Worm (Caenorhabditis elegans) whole organism, young adult: ENCODE data around the gene flp-16.
A peak's percentile ranks its signal among the peaks of the same experiment; 100 is the strongest.

Source experiments
- B0035.1 ChIP-seq: sonication (generic microtip); optimal IDR thresholded peaks from 2 replicates; lab custom pipeline; 2016; ENCODE audit warnings: missing genetic modification characterization, mild to moderate bottlenecking, missing compliant biosample characterization, missing genotype, missing genetic modification reagents
- B0336.3 ChIP-seq: fragments of 200-800 bp; sonication (Bioruptor generic); IDR thresholded peaks from 2 replicates; pipeline ENCODE4 v1.3.6; 2022; ENCODE audit warnings: missing genetic modification characterization, missing compliant biosample characterization
- F10E7.11 ChIP-seq: sonication (generic microtip); optimal IDR thresholded peaks from 2 replicates; lab custom pipeline; 2017; ENCODE audit warnings: mild to moderate bottlenecking, missing genetic modification characterization, moderate library complexity, missing compliant biosample characterization
- F23B12.7 ChIP-seq: sonication (generic microtip); optimal IDR thresholded peaks from 2 replicates; lab custom pipeline; 2017; ENCODE audit warnings: missing genetic modification characterization, mild to moderate bottlenecking, missing compliant biosample characterization, antibody characterized with exemption, moderate library complexity; ENCODE audit not compliant: insufficient read depth
- F33H1.4 ChIP-seq: fragments of 200-800 bp; sonication (Bioruptor generic); IDR thresholded peaks from 2 replicates; pipeline ENCODE4 v1.3.6; 2022; ENCODE audit warnings: missing genetic modification reagents, missing genetic modification characterization, missing compliant biosample characterization
- F52B5.7 ChIP-seq: sonication (generic microtip); optimal IDR thresholded peaks from 2 replicates; lab custom pipeline; 2016; ENCODE audit warnings: mild to moderate bottlenecking, missing genetic modification characterization, missing compliant biosample characterization
- F57C9.4 ChIP-seq: sonication (generic microtip); optimal IDR thresholded peaks from 2 replicates; lab custom pipeline; 2017; ENCODE audit warnings: mild to moderate bottlenecking, missing genetic modification characterization, missing compliant biosample characterization
- T07F8.4 ChIP-seq: sonication (generic microtip); optimal IDR thresholded peaks from 2 replicates; lab custom pipeline; 2016; ENCODE audit warnings: mild to moderate bottlenecking, missing genetic modification characterization, moderate library complexity, missing compliant biosample characterization
- Y56A3A.18 ChIP-seq: fragments of 200-800 bp; sonication (Bioruptor generic); IDR thresholded peaks from 2 replicates; pipeline ENCODE4 v1.3.6; 2022; ENCODE audit warnings: missing genetic modification reagents, missing genetic modification characterization, missing compliant biosample characterization
- Y67H2A.10 ChIP-seq: fragments of 200-800 bp; sonication (Bioruptor generic); conservative IDR thresholded peaks from 2 replicates; pipeline ENCODE4 v1.3.6; 2022; ENCODE audit warnings: missing genetic modification reagents, missing genetic modification characterization, missing compliant biosample characterization
- aptf-2 ChIP-seq: fragments of 200-800 bp; sonication (Bioruptor generic); conservative IDR thresholded peaks from 2 replicates; pipeline ENCODE4 v1.3.6; 2022; ENCODE audit warnings: missing genetic modification reagents, missing genetic modification characterization, missing compliant biosample characterization
- bed-1 ChIP-seq: fragments of 200-800 bp; sonication (Bioruptor generic); IDR thresholded peaks from 2 replicates; pipeline ENCODE4 v1.3.6; 2022; ENCODE audit warnings: missing genetic modification reagents, missing genetic modification characterization, missing compliant biosample characterization
- cebp-2 ChIP-seq: fragments of 200-800 bp; sonication (Bioruptor generic); IDR thresholded peaks from 2 replicates; pipeline ENCODE4 v1.3.6; 2022; ENCODE audit warnings: missing genetic modification characterization, missing compliant biosample characterization
- ceh-27 ChIP-seq: fragments of 200-800 bp; sonication (Bioruptor generic); optimal IDR thresholded peaks from 2 replicates; lab custom pipeline; 2018; ENCODE audit warnings: mild to moderate bottlenecking, missing genetic modification characterization, moderate library complexity, missing compliant biosample characterization
- ceh-58 ChIP-seq: fragments of 200-800 bp; sonication (Bioruptor generic); IDR thresholded peaks from 2 replicates; pipeline ENCODE4 v1.3.6; 2022; ENCODE audit warnings: missing genetic modification characterization, missing compliant biosample characterization
- ceh-91 ChIP-seq: fragments of 200-800 bp; sonication (Bioruptor generic); IDR thresholded peaks from 2 replicates; pipeline ENCODE4 v1.3.6; 2022; ENCODE audit warnings: missing genetic modification reagents, missing genetic modification characterization, missing compliant biosample characterization
- chd-7 ChIP-seq: sonication (generic microtip); optimal IDR thresholded peaks from 2 replicates; lab custom pipeline; 2016; ENCODE audit warnings: mild to moderate bottlenecking, missing genetic modification characterization, moderate library complexity, missing compliant biosample characterization
- efl-1 ChIP-seq: fragments of 150-350 bp; optimal IDR thresholded peaks from 2 replicates; lab custom pipeline; 2014; ENCODE audit warnings: missing biosample characterization, missing genetic modification reagents, missing genetic modification characterization
- egl-18 ChIP-seq: fragments of 200-800 bp; sonication (Bioruptor generic); IDR thresholded peaks from 2 replicates; pipeline ENCODE4 v1.3.6; 2022; ENCODE audit warnings: missing genetic modification reagents, missing genetic modification characterization, missing compliant biosample characterization
- egl-44 ChIP-seq: fragments of 200-800 bp; sonication (Bioruptor generic); IDR thresholded peaks from 2 replicates; pipeline ENCODE4 v1.3.6; 2022; ENCODE audit warnings: missing genetic modification reagents, missing genetic modification characterization, missing compliant biosample characterization
- fkh-3 ChIP-seq: sonication (generic microtip); optimal IDR thresholded peaks from 2 replicates; lab custom pipeline; 2016; ENCODE audit warnings: mild to moderate bottlenecking, missing genetic modification characterization, missing compliant biosample characterization
- hlh-12 ChIP-seq: sonication (generic microtip); optimal IDR thresholded peaks from 2 replicates; lab custom pipeline; 2016; ENCODE audit warnings: missing genetic modification characterization, missing compliant biosample characterization
- hlh-26 ChIP-seq: fragments of 200-800 bp; sonication (Bioruptor generic); conservative IDR thresholded peaks from 2 replicates; pipeline ENCODE4 v1.3.6; 2022; ENCODE audit warnings: missing genetic modification reagents, missing genetic modification characterization, missing compliant biosample characterization
- let-526 ChIP-seq: fragments of 200-800 bp; sonication (Bioruptor generic); IDR thresholded peaks from 2 replicates; pipeline ENCODE4 v1.3.6; 2022; ENCODE audit warnings: missing genetic modification reagents, missing genetic modification characterization, missing compliant biosample characterization
- let-607 ChIP-seq, 2 experiments: fragments of 200-800 bp in 1 of 2; sonication (Bioruptor generic) in 1 of 2; sonication (generic microtip) in 1 of 2; optimal IDR thresholded peaks; 2 replicates each; lab custom pipeline; 2016 to 2018; ENCODE audit warnings: mild to moderate bottlenecking in 2 of 2, missing compliant biosample characterization in 2 of 2, missing genetic modification characterization in 2 of 2, moderate library complexity in 2 of 2, missing genotype in 1 of 2
- lin-26 ChIP-seq: fragments of 200-800 bp; sonication (Bioruptor generic); IDR thresholded peaks from 2 replicates; pipeline ENCODE4 v1.3.6; 2022; ENCODE audit warnings: missing genetic modification reagents, missing genetic modification characterization, missing compliant biosample characterization
- lin-54 ChIP-seq: fragments of 200-800 bp; sonication (Bioruptor generic); optimal IDR thresholded peaks from 2 replicates; lab custom pipeline; 2018; ENCODE audit warnings: mild to moderate bottlenecking, missing genetic modification characterization, missing compliant biosample characterization
- madf-3 ChIP-seq: fragments of 200-800 bp; sonication (Bioruptor generic); IDR thresholded peaks from 2 replicates; pipeline ENCODE4 v1.3.6; 2022; ENCODE audit warnings: missing genetic modification reagents, missing genetic modification characterization, missing compliant biosample characterization
- madf-8 ChIP-seq: fragments of 200-800 bp; sonication (Bioruptor generic); conservative IDR thresholded peaks from 2 replicates; pipeline ENCODE4 v1.3.6; 2022; ENCODE audit warnings: missing genetic modification reagents, missing genetic modification characterization, missing compliant biosample characterization
- mcd-1 ChIP-seq: fragments of 200-800 bp; sonication (Bioruptor generic); IDR thresholded peaks from 2 replicates; pipeline ENCODE4 v1.3.6; 2022; ENCODE audit warnings: missing genetic modification reagents, missing genetic modification characterization, missing compliant biosample characterization
- mes-4 ChIP-seq: sonication (generic microtip); optimal IDR thresholded peaks from 2 replicates; lab custom pipeline; 2016; ENCODE audit warnings: missing genotype, missing genetic modification characterization, missing compliant biosample characterization
- mxl-1 ChIP-seq: sonication (generic microtip); optimal IDR thresholded peaks from 2 replicates; lab custom pipeline; 2016; ENCODE audit warnings: missing genetic modification characterization, missing compliant biosample characterization
- nfya-1 ChIP-seq: sonication (generic microtip); optimal IDR thresholded peaks from 2 replicates; lab custom pipeline; 2017; ENCODE audit warnings: antibody characterized with exemption, missing compliant biosample characterization, missing genetic modification characterization, borderline replicate concordance; ENCODE audit not compliant: insufficient read depth
- nfyb-1 ChIP-seq: fragments of 200-800 bp; sonication (Bioruptor generic); IDR thresholded peaks from 2 replicates; pipeline ENCODE4 v1.3.6; 2022; ENCODE audit warnings: missing genetic modification reagents, missing genetic modification characterization, missing compliant biosample characterization
- nhr-179 ChIP-seq: sonication (generic microtip); optimal IDR thresholded peaks from 2 replicates; lab custom pipeline; 2016; ENCODE audit warnings: mild to moderate bottlenecking, missing genetic modification characterization, missing compliant biosample characterization
- nhr-27 ChIP-seq: fragments of 200-800 bp; sonication (Bioruptor generic); optimal IDR thresholded peaks from 2 replicates; lab custom pipeline; 2018; ENCODE audit warnings: mild to moderate bottlenecking, missing genetic modification characterization, moderate library complexity, missing compliant biosample characterization
- nhr-80 ChIP-seq: sonication (generic microtip); optimal IDR thresholded peaks from 2 replicates; lab custom pipeline; 2016; ENCODE audit warnings: missing genetic modification characterization, missing compliant biosample characterization
- nhr-90 ChIP-seq: sonication (generic microtip); optimal IDR thresholded peaks from 2 replicates; lab custom pipeline; 2016; ENCODE audit warnings: missing genotype, mild to moderate bottlenecking, missing genetic modification characterization, missing compliant biosample characterization
- pbrm-1 ChIP-seq: fragments of 200-800 bp; sonication (Bioruptor generic); IDR thresholded peaks from 2 replicates; pipeline ENCODE4 v1.3.6; 2022; ENCODE audit warnings: missing genetic modification reagents, missing genetic modification characterization, missing compliant biosample characterization
- snpc-4 ChIP-seq, 5 experiments: fragments of 150-350 bp in 1 of 5; sonication (generic microtip) in 4 of 5; optimal IDR thresholded peaks; 2 replicates each; lab custom pipeline; 2014 to 2018; ENCODE audit warnings: missing genetic modification characterization in 5 of 5, missing biosample characterization in 3 of 5, antibody characterized with exemption in 2 of 5, mild to moderate bottlenecking in 2 of 5, missing compliant biosample characterization in 2 of 5, missing genotype in 2 of 5, moderate library complexity in 2 of 5, missing genetic modification reagents in 1 of 5
- somi-1 ChIP-seq: fragments of 200-800 bp; sonication (Bioruptor generic); optimal IDR thresholded peaks from 2 replicates; lab custom pipeline; 2018; ENCODE audit warnings: mild to moderate bottlenecking, missing genetic modification characterization, missing compliant biosample characterization
- sptf-2 ChIP-seq: fragments of 200-800 bp; sonication (Bioruptor generic); optimal IDR thresholded peaks from 2 replicates; lab custom pipeline; 2018; ENCODE audit warnings: mild to moderate bottlenecking, missing genetic modification characterization, missing compliant biosample characterization
- tbp1 ChIP-seq: fragments of 200-800 bp; sonication (Bioruptor generic); optimal IDR thresholded peaks from 2 replicates; lab custom pipeline; 2018; ENCODE audit warnings: mild to moderate bottlenecking, missing genetic modification characterization, missing compliant biosample characterization
- tlf-1 ChIP-seq: fragments of 200-800 bp; sonication (Bioruptor generic); optimal IDR thresholded peaks from 2 replicates; lab custom pipeline; 2018; ENCODE audit warnings: mild to moderate bottlenecking, missing genetic modification characterization, missing compliant biosample characterization
- unc-62 ChIP-seq: fragments of 150-350 bp; optimal IDR thresholded peaks from 2 replicates; lab custom pipeline; 2014; ENCODE audit warnings: missing biosample characterization, missing genetic modification reagents, missing genetic modification characterization
- ztf-22 ChIP-seq: fragments of 200-800 bp; sonication (Bioruptor generic); optimal IDR thresholded peaks from 2 replicates; lab custom pipeline; 2018; ENCODE audit warnings: mild to moderate bottlenecking, missing genetic modification characterization, moderate library complexity, missing compliant biosample characterization
- ztf-25 ChIP-seq: fragments of 200-800 bp; sonication (Bioruptor generic); IDR thresholded peaks from 2 replicates; pipeline ENCODE4 v1.3.6; 2022; ENCODE audit warnings: missing genetic modification reagents, missing genetic modification characterization, missing compliant biosample characterization
- ztf-28 ChIP-seq: fragments of 200-800 bp; sonication (Bioruptor generic); IDR thresholded peaks from 2 replicates; pipeline ENCODE4 v1.3.6; 2022; ENCODE audit warnings: missing genetic modification reagents, missing genetic modification characterization, missing compliant biosample characterization
- ztf-6 ChIP-seq: fragments of 200-800 bp; sonication (Bioruptor generic); IDR thresholded peaks from 2 replicates; pipeline ENCODE4 v1.3.6; 2022; ENCODE audit warnings: missing genetic modification reagents, missing genetic modification characterization, missing compliant biosample characterization

Gene flp-16

DNA sequence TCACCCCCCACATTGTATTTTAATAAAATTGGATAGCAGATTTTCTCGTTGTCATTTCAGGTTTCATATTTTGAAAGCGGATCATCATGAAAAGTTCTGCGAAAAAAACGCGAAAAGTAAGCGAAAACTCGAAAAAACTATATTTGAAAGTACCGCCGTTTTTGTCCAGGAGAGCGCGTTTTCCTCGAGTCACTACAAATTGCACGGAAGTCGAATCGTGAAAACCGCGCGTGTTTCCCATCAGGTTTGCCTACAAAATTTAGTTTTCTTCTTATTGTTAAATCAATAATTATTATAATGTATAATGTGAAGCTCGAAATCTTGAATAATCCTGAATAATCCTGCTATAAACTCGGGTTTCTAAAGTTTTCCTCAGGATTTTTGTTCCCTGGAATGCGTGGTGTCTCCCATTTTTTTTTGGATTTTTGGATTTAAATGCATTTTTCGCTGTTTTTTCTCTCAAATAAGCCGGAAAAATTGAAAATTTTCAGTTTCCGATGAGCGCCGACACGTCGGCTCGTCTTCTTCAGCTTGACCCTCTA, 35.4 kb upstream of the flp-16 start, which contains the start of gene btf-1 (continued):
- TF ChIP-seq hlh-12 (tag; lab: Kevin White, UChicago) (no peak), ztf-6 (GFP tag; lab: Robert Waterston, UW) (no peak), madf-8 (no peak), Y67H2A.10 (GFP tag; lab: Robert Waterston, UW) (0 out of 2 replicates have a peak, but pooled peaks have one; percentile 29), aptf-2 (no peak), lin-54 (GFP tag; lab: Kevin White, UChicago) (peak; percentile 92), mes-4 (tag; lab: Kevin White, UChicago) (no peak), hlh-26 (no peak), efl-1 (GFP tag; lab: Kevin White, UChicago) (peak; percentile 66), nhr-27 (tag; lab: Kevin White, UChicago) (peak; percentile 21), B0035.1 (tag; lab: Kevin White, UChicago) (peak; percentile 43), F33H1.4 (no peak; the same call in 1 of the 2 replicates), cebp-2 (no peak), fkh-3 (tag; lab: Kevin White, UChicago) (no peak), lin-26 (no peak), nhr-179 (tag; lab: Kevin White, UChicago) (no peak), B0336.3 (peak; percentile 78), egl-18 (GFP tag; lab: Robert Waterston, UW) (no peak), ztf-22 (no peak), ceh-58 (GFP tag; lab: Robert Waterston, UW) (no peak), F52B5.7 (tag; lab: Kevin White, UChicago) (no peak), nfya-1 (no peak), F23B12.7 (tag; lab: Kevin White, UChicago) (no peak), chd-7 (tag; lab: Kevin White, UChicago) (no peak), madf-3 (GFP tag; lab: Robert Waterston, UW) (no peak), T07F8.4 (peak; percentile 18), somi-1 (GFP tag; lab: Kevin White, UChicago) (peak; percentile 39), nfyb-1 (GFP tag; lab: Robert Waterston, UW) (peak; percentile 81), nhr-90 (no peak), tlf-1 (GFP tag; lab: Kevin White, UChicago) (peak; percentile 50), nhr-80 (tag; lab: Kevin White, UChicago) (no peak), Y56A3A.18 (GFP tag; lab: Robert Waterston, UW) (no peak), pbrm-1 (GFP tag; lab: Robert Waterston, UW) (peak; percentile 55; the same call in 1 of the 2 replicates), bed-1 (GFP tag; lab: Robert Waterston, UW) (no peak), ztf-25 (no peak), mxl-1 (tag; lab: Kevin White, UChicago) (no peak), unc-62 (GFP tag; lab: Kevin White, UChicago) (no peak), mcd-1 (GFP tag; lab: Robert Waterston, UW) (peak; percentile 95), F57C9.4 (tag; lab: Kevin White, UChicago) (no peak), let-526 (no peak)

DNA sequence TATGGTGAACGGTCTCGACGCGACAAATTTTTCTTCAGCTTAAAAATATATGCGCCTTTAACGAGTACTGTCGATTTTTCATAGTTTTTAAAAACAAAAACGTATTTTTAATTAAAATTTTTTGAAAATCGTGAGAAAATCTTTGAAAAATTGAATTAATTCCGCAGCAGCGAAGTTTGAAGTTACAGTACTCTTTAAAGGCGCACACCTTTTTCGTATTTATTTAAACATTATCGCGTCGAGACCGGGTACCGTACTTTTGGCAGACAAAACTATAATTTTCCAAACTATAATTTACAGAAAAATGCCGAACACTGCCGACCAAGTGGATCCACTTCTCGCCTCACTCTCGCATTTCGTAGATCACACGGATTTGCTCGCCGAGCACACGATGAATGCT, 19.3 kb upstream of the flp-16 start, which contains the start of gene F15D4.2:
TSS of gene F15D4.2 (plus strand) at position 301 of the 400 bp plus-strand sequence.
- no peak for TF ChIP-seq ztf-28
- no peak for TF ChIP-seq ceh-27 (GFP tag; lab: Kevin White, UChicago)
- no peak for TF ChIP-seq hlh-26
- no peak for TF ChIP-seq tbp1
- no peak for TF ChIP-seq let-607 (tag; optimal IDR thresholded peaks at IDR 0.05; lab: Kevin White, UChicago)
- no peak for TF ChIP-seq F10E7.11 (tag; lab: Kevin White, UChicago)
- no peak for TF ChIP-seq sptf-2 (GFP tag; lab: Kevin White, UChicago)
- no peak for TF ChIP-seq ztf-22
- no peak for TF ChIP-seq mes-4 (tag; lab: Kevin White, UChicago)
- TF ChIP-seq ceh-91 = no peak
- TF ChIP-seq snpc-4 (GFP tag; optimal IDR thresholded peaks at IDR 0.05; lab: Kevin White, UChicago) = no peak
- TF ChIP-seq snpc-4 (tag; optimal IDR thresholded peaks at IDR 0.05; lab: Kevin White, UChicago) = no peak
- no peak for TF ChIP-seq lin-54 (GFP tag; lab: Kevin White, UChicago)
- TF ChIP-seq F33H1.4 = no peak
- TF ChIP-seq egl-44 (GFP tag; lab: Robert Waterston, UW) = no peak
